Worm (Caenorhabditis elegans) whole organism, young adult: ENCODE measurements around the gene cysl-1.

ENCODE experiments used
- C17E4.6 ChIP-seq: fragments of 200-800 bp; sonication (Bioruptor generic); IDR thresholded peaks from 2 replicates; pipeline ENCODE4 v1.3.6; 2022; ENCODE audit warnings: missing genetic modification reagents, missing genetic modification characterization, missing compliant biosample characterization
- F37B4.10 ChIP-seq: fragments of 200-800 bp; sonication (Bioruptor generic); IDR thresholded peaks from 2 replicates; pipeline ENCODE4 v1.3.6; 2022; ENCODE audit warnings: missing genetic modification characterization, missing compliant biosample characterization
- F49E8.2 ChIP-seq: sonication (generic microtip); optimal IDR thresholded peaks from 3 replicates; lab custom pipeline; 2017; ENCODE audit warnings: missing genetic modification characterization, mild to moderate bottlenecking, missing compliant biosample characterization, antibody characterized with exemption, moderate library complexity; ENCODE audit not compliant: insufficient read depth
- ZK185.1 ChIP-seq: sonication (generic microtip); optimal IDR thresholded peaks from 2 replicates; lab custom pipeline; 2016; ENCODE audit warnings: mild to moderate bottlenecking, missing genetic modification characterization, missing compliant biosample characterization; ENCODE audit not compliant: poor library complexity, severe bottlenecking
- atf-7 ChIP-seq: sonication (generic microtip); optimal IDR thresholded peaks from 2 replicates; lab custom pipeline; 2017; ENCODE audit warnings: mild to moderate bottlenecking, missing genetic modification characterization, missing compliant biosample characterization
- bed-1 ChIP-seq: fragments of 200-800 bp; sonication (Bioruptor generic); IDR thresholded peaks from 2 replicates; pipeline ENCODE4 v1.3.6; 2022; ENCODE audit warnings: missing genetic modification reagents, missing genetic modification characterization, missing compliant biosample characterization
- ccch-3 ChIP-seq: fragments of 200-800 bp; sonication (Bioruptor generic); optimal IDR thresholded peaks from 2 replicates; lab custom pipeline; 2018; ENCODE audit warnings: mild to moderate bottlenecking, missing genetic modification characterization, missing compliant biosample characterization
- cebp-1 ChIP-seq, 2 experiments: fragments of 200-800 bp in 1 of 2; sonication (Bioruptor generic) in 1 of 2; sonication (generic microtip) in 1 of 2; IDR thresholded peaks in 1 of 2; optimal IDR thresholded peaks in 1 of 2; 2 replicates each; pipeline versions ENCODE4 v1.3.6 to Lab custom; 2017 to 2022; ENCODE audit warnings: missing compliant biosample characterization in 2 of 2, missing genetic modification characterization in 2 of 2, mild to moderate bottlenecking in 1 of 2, missing genetic modification reagents in 1 of 2, moderate library complexity in 1 of 2
- ceh-100 ChIP-seq: fragments of 200-800 bp; sonication (Bioruptor generic); IDR thresholded peaks from 2 replicates; pipeline ENCODE4 v1.3.6; 2022; ENCODE audit warnings: missing genetic modification reagents, missing genetic modification characterization, missing compliant biosample characterization
- ceh-40 ChIP-seq: fragments of 200-800 bp; sonication (Bioruptor generic); IDR thresholded peaks from 2 replicates; pipeline ENCODE4 v1.3.6; 2022; ENCODE audit warnings: missing genetic modification characterization, missing compliant biosample characterization
- ceh-79 ChIP-seq: sonication (generic microtip); optimal IDR thresholded peaks from 2 replicates; lab custom pipeline; 2017; ENCODE audit warnings: mild to moderate bottlenecking, missing genetic modification characterization, missing compliant biosample characterization
- chd-7 ChIP-seq: sonication (generic microtip); optimal IDR thresholded peaks from 2 replicates; lab custom pipeline; 2016; ENCODE audit warnings: mild to moderate bottlenecking, missing genetic modification characterization, moderate library complexity, missing compliant biosample characterization
- dox-1 ChIP-seq: fragments of 200-800 bp; sonication (Bioruptor generic); IDR thresholded peaks from 2 replicates; pipeline ENCODE4 v1.3.6; 2022; ENCODE audit warnings: missing genetic modification reagents, missing genetic modification characterization, missing compliant biosample characterization
- efl-1 ChIP-seq: fragments of 150-350 bp; optimal IDR thresholded peaks from 2 replicates; lab custom pipeline; 2014; ENCODE audit warnings: missing biosample characterization, missing genetic modification reagents, missing genetic modification characterization
- egl-18 ChIP-seq: fragments of 200-800 bp; sonication (Bioruptor generic); IDR thresholded peaks from 2 replicates; pipeline ENCODE4 v1.3.6; 2022; ENCODE audit warnings: missing genetic modification reagents, missing genetic modification characterization, missing compliant biosample characterization
- ekl-4 ChIP-seq: fragments of 200-800 bp; sonication (Bioruptor generic); IDR thresholded peaks from 2 replicates; pipeline ENCODE4 v1.3.6; 2022; ENCODE audit warnings: missing genetic modification reagents, missing genetic modification characterization, missing compliant biosample characterization
- hmg-1.2 ChIP-seq: fragments of 200-800 bp; sonication (Bioruptor generic); IDR thresholded peaks from 2 replicates; pipeline ENCODE4 v1.3.6; 2022; ENCODE audit warnings: missing genetic modification reagents, missing genetic modification characterization, missing compliant biosample characterization
- hmg-20 ChIP-seq: fragments of 200-800 bp; sonication (Bioruptor generic); IDR thresholded peaks from 2 replicates; pipeline ENCODE4 v1.3.6; 2022; ENCODE audit warnings: missing genetic modification reagents, missing genetic modification characterization, missing compliant biosample characterization
- hrde-1 ChIP-seq: sonication (generic microtip); optimal IDR thresholded peaks from 2 replicates; lab custom pipeline; 2016; ENCODE audit warnings: missing genetic modification characterization, mild to moderate bottlenecking, missing compliant biosample characterization, moderate library complexity, missing genotype, missing genetic modification reagents, borderline replicate concordance
- lag-1 ChIP-seq: fragments of 200-800 bp; sonication (Bioruptor generic); IDR thresholded peaks from 2 replicates; pipeline ENCODE4 v1.3.6; 2022; ENCODE audit warnings: missing genetic modification reagents, missing genetic modification characterization, missing compliant biosample characterization
- lir-1 ChIP-seq: fragments of 200-800 bp; sonication (Bioruptor generic); conservative IDR thresholded peaks from 2 replicates; pipeline ENCODE4 v1.3.6; 2022; ENCODE audit warnings: missing genetic modification reagents, missing genetic modification characterization, missing compliant biosample characterization
- mxl-1 ChIP-seq: sonication (generic microtip); optimal IDR thresholded peaks from 2 replicates; lab custom pipeline; 2016; ENCODE audit warnings: missing genetic modification characterization, missing compliant biosample characterization
- nfya-2 ChIP-seq: fragments of 200-800 bp; sonication (Bioruptor generic); IDR thresholded peaks from 2 replicates; pipeline ENCODE4 v1.3.6; 2022; ENCODE audit warnings: missing genetic modification reagents, missing genetic modification characterization, missing compliant biosample characterization
- nfyb-1 ChIP-seq: fragments of 200-800 bp; sonication (Bioruptor generic); IDR thresholded peaks from 2 replicates; pipeline ENCODE4 v1.3.6; 2022; ENCODE audit warnings: missing genetic modification reagents, missing genetic modification characterization, missing compliant biosample characterization
- snpc-4 ChIP-seq, 5 experiments: fragments of 150-350 bp in 1 of 5; sonication (generic microtip) in 4 of 5; optimal IDR thresholded peaks; 2 replicates each; lab custom pipeline; 2014 to 2018; ENCODE audit warnings: missing genetic modification characterization in 5 of 5, missing biosample characterization in 3 of 5, antibody characterized with exemption in 2 of 5, mild to moderate bottlenecking in 2 of 5, missing compliant biosample characterization in 2 of 5, missing genotype in 2 of 5, moderate library complexity in 2 of 5, missing genetic modification reagents in 1 of 5
- tbp1 ChIP-seq: fragments of 200-800 bp; sonication (Bioruptor generic); optimal IDR thresholded peaks from 2 replicates; lab custom pipeline; 2018; ENCODE audit warnings: mild to moderate bottlenecking, missing genetic modification characterization, missing compliant biosample characterization
- tbx-9 ChIP-seq: sonication (generic microtip); optimal IDR thresholded peaks from 2 replicates; lab custom pipeline; 2016; ENCODE audit warnings: borderline replicate concordance, missing genetic modification characterization, inconsistent platforms, missing compliant biosample characterization
- unc-130 ChIP-seq: sonication (generic microtip); optimal IDR thresholded peaks from 2 replicates; lab custom pipeline; 2016; ENCODE audit warnings: missing genetic modification reagents, missing genetic modification characterization, missing compliant biosample characterization
- ztf-18 ChIP-seq: sonication (generic microtip); optimal IDR thresholded peaks from 2 replicates; lab custom pipeline; 2016; ENCODE audit warnings: missing genotype, mild to moderate bottlenecking, missing genetic modification characterization, missing compliant biosample characterization
- ztf-25 ChIP-seq: fragments of 200-800 bp; sonication (Bioruptor generic); IDR thresholded peaks from 2 replicates; pipeline ENCODE4 v1.3.6; 2022; ENCODE audit warnings: missing genetic modification reagents, missing genetic modification characterization, missing compliant biosample characterization
- ztf-26 ChIP-seq: sonication (generic microtip); optimal IDR thresholded peaks from 2 replicates; lab custom pipeline; 2017; ENCODE audit warnings: missing genetic modification characterization, missing compliant biosample characterization

The cysl-1 gene

DNA sequence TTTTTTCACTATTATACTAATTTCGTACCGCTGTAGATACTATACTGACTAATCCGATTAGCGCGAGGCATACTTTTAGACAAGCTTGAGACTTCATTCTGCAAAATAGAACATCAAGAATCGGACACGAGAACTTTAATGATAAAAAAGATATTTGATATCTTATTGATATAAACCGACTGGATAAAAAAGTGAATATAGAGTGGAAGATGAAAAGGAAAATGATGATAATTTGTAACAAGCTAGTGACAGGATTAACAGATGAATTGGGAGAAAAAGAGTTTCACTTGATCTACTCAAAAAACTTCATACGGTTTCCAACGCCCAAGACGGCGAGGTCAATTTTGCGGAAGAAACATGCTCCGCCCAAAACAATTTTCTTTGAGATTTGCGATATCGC, 5.4 kb downstream of the cysl-1 start, which contains the start of gene nas-37:
Gene nas-37, minus strand, starts transcription at position 101 of the 400 bp plus-strand sequence.
- TF ChIP-seq F49E8.2 (tag; lab: Kevin White, UChicago) (no peak), chd-7 (tag; lab: Kevin White, UChicago) (no peak), ztf-26 (tag; lab: Kevin White, UChicago) (no peak), hmg-20 (GFP tag; lab: Robert Waterston, UW) (no peak), nfyb-1 (no peak), C17E4.6 (GFP tag; lab: Robert Waterston, UW) (no peak), dox-1 (GFP tag; lab: Robert Waterston, UW) (no peak), lag-1 (GFP tag; lab: Robert Waterston, UW) (no peak), egl-18 (GFP tag; lab: Robert Waterston, UW) (no peak), ceh-40 (GFP tag; lab: Robert Waterston, UW) (no peak), ceh-79 (no peak)

DNA sequence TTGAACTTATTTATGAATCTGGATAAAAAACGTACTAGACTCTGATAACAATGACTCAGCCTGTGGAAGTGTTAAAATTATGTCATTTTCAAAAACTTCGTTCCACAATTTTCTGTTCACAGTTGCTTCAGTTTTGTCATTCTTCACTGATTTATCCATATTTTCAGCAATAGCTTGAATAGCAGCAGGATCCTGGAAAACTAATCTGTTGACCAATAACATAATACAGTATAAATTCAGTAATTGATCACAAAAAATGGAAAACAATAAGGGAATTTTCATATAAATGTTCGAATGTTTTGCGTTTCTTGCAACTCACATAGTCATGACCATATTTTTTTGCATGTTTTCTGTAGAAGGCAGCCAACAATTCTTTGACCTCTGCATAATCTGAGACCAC, 5.8 kb downstream of the cysl-1 start:
- TF ChIP-seq ccch-3 (no peak), tbp1 (GFP tag; lab: Kevin White, UChicago) (no peak), ceh-100 (GFP tag; lab: Robert Waterston, UW) (no peak), efl-1 (GFP tag; lab: Kevin White, UChicago) (no peak), lag-1 (GFP tag; lab: Robert Waterston, UW) (no peak), mxl-1 (no peak), hrde-1 (tag; lab: Kevin White, UChicago) (no peak), ZK185.1 (no peak), snpc-4 (GFP tag; optimal IDR thresholded peaks at IDR 0.05; lab: Kevin White, UChicago) (no peak), snpc-4 (tag; optimal IDR thresholded peaks at IDR 0.05; lab: Kevin White, UChicago) (no peak), unc-130 (no peak), F37B4.10 (GFP tag; lab: Robert Waterston, UW) (no peak), ztf-25 (GFP tag; lab: Robert Waterston, UW) (no peak), bed-1 (GFP tag; lab: Robert Waterston, UW) (no peak)

DNA sequence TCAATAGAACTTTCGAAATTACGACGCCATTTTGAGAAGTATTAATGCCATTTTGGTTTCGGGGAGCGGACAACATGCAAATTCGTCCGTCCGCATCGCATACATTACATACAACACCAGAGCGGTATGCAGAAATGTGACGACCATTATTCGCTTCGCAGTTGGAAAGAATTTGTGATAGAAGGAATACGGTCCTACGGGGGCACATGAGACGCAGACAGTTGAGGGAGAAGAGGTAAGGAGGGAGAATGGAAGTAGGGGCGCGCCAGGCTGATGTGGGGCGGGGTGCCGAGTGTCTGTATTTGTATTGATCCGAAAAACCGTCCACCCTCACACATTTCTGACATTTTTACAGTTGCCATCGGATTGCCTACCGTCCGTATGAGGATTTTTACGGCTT, 13.0 kb downstream of the cysl-1 start:
- peak; percentile 16; the same call in 1 of the 2 replicates for TF ChIP-seq hmg-1.2 (GFP tag; lab: Robert Waterston, UW)
- 0 out of 2 replicates have a peak, but pooled peaks have one; percentile 19 for TF ChIP-seq ekl-4 (GFP tag; lab: Robert Waterston, UW)
- no peak for TF ChIP-seq tbx-9 (tag; lab: Kevin White, UChicago)

- TF ChIP-seq ztf-18, result no peak
These were observed 13.8 kb downstream of the cysl-1 start for ce11 chrX:9940524-9940923.

- TF ChIP-seq lir-1 (GFP tag; lab: Robert Waterston, UW), result no peak
- peak; percentile 39; the same call in 1 of the 2 replicates for TF ChIP-seq cebp-1 (GFP tag; IDR thresholded peaks at IDR 0.05; lab: Robert Waterston, UW)
- peak; percentile 73 for TF ChIP-seq cebp-1 (tag; optimal IDR thresholded peaks at IDR 0.05; lab: Kevin White, UChicago)
These were observed 15.8 kb downstream of the cysl-1 start, which contains the start of the genes C17G1.5 and C17G1.14 for ce11 chrX:9938537-9938936. TSS of gene C17G1.5 (plus strand) at chrX:9938802. TSS of gene C17G1.14 (plus strand) at chrX:9938813.

DNA sequence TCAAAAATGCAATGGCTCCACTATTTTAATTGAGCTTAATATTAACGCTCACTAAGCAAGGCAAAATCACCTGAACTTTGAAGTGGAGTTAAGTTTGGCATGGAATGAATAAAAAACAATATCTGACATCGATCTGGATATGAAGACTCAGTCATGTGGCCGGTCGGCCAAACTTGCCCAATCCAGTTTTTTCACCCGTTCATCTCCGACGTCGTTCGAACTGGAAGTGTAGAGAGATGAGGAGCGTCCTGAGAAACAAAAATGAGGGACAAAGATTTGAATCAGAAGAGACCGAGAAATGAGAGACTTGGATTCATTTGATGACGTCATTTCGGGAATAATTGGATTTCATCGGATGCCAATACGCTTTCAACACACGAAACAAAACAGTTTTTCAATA, 16.2 kb downstream of the cysl-1 start:
- TF ChIP-seq atf-7 (tag; lab: Kevin White, UChicago) (no peak), nfya-2 (GFP tag; lab: Robert Waterston, UW) (no peak)
- TF ChIP-seq, all 124 proteins: peak for 0
